Worm (Caenorhabditis elegans): ENCODE data around the gene cri-3.

DNA sequence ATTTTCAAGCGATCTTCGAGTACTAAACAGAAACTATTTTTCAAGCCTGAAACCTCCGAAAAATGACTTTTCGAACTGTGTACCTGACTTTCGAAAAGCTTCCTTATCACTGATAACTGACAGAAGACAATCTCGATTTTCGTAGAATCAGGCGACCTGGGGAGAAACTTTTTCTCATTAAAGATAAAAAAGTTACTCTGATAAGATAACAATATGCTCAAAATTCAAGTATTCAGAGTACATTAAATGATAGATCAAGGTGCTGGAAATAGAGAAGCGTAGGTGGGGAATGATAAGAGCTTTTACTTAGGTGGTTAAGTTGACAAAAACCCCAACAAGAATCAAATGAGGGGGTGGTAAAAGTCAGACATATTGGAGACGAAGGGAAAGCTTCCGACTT lies 26.1 kb upstream of the cri-3 start, which contains the start of gene prk-2:
- TF ChIP-seq lin-13 (tag; optimal IDR thresholded peaks at IDR 0.05): no peak
- no peak for TF ChIP-seq mab-5 (tag; optimal IDR thresholded peaks at IDR 0.05)
- no peak for TF ChIP-seq pha-4 (tag; optimal IDR thresholded peaks at IDR 0.05)
- no peak for TF ChIP-seq nhr-28 (tag; optimal IDR thresholded peaks at IDR 0.05)
- TF ChIP-seq unc-120 (tag; optimal IDR thresholded peaks at IDR 0.05; ENCODE audit: poor library complexity, severe bottlenecking): no peak
- TF ChIP-seq unc-62 (GFP tag; optimal IDR thresholded peaks at IDR 0.05): no peak
